Worm (Caenorhabditis elegans) whole organism, young adult: ENCODE measurements around the gene mrps-26.

Source experiments
- B0019.2 ChIP-seq: fragments of 200-800 bp; sonication (Bioruptor generic); conservative IDR thresholded peaks from 2 replicates; pipeline ENCODE4 v1.3.6; 2022; ENCODE audit warnings: missing genetic modification reagents, missing genetic modification characterization, missing compliant biosample characterization
- F10E7.11 ChIP-seq: sonication (generic microtip); optimal IDR thresholded peaks from 2 replicates; lab custom pipeline; 2017; ENCODE audit warnings: mild to moderate bottlenecking, missing genetic modification characterization, moderate library complexity, missing compliant biosample characterization
- F23B12.7 ChIP-seq: sonication (generic microtip); optimal IDR thresholded peaks from 2 replicates; lab custom pipeline; 2017; ENCODE audit warnings: missing genetic modification characterization, mild to moderate bottlenecking, missing compliant biosample characterization, antibody characterized with exemption, moderate library complexity; ENCODE audit not compliant: insufficient read depth
- F49E8.2 ChIP-seq: sonication (generic microtip); optimal IDR thresholded peaks from 3 replicates; lab custom pipeline; 2017; ENCODE audit warnings: missing genetic modification characterization, mild to moderate bottlenecking, missing compliant biosample characterization, antibody characterized with exemption, moderate library complexity; ENCODE audit not compliant: insufficient read depth
- Y56A3A.18 ChIP-seq: fragments of 200-800 bp; sonication (Bioruptor generic); IDR thresholded peaks from 2 replicates; pipeline ENCODE4 v1.3.6; 2022; ENCODE audit warnings: missing genetic modification reagents, missing genetic modification characterization, missing compliant biosample characterization
- ZK185.1 ChIP-seq: sonication (generic microtip); optimal IDR thresholded peaks from 2 replicates; lab custom pipeline; 2016; ENCODE audit warnings: mild to moderate bottlenecking, missing genetic modification characterization, missing compliant biosample characterization; ENCODE audit not compliant: poor library complexity, severe bottlenecking
- akir-1 ChIP-seq: fragments of 200-800 bp; sonication (Bioruptor generic); optimal IDR thresholded peaks from 2 replicates; lab custom pipeline; 2018; ENCODE audit warnings: mild to moderate bottlenecking, missing genetic modification characterization, moderate library complexity, missing compliant biosample characterization
- atf-7 ChIP-seq: sonication (generic microtip); optimal IDR thresholded peaks from 2 replicates; lab custom pipeline; 2017; ENCODE audit warnings: mild to moderate bottlenecking, missing genetic modification characterization, missing compliant biosample characterization
- attf-5 ChIP-seq: fragments of 200-800 bp; sonication (Bioruptor generic); optimal IDR thresholded peaks from 2 replicates; lab custom pipeline; 2018; ENCODE audit warnings: mild to moderate bottlenecking, missing genetic modification characterization, missing compliant biosample characterization
- ccch-3 ChIP-seq: fragments of 200-800 bp; sonication (Bioruptor generic); optimal IDR thresholded peaks from 2 replicates; lab custom pipeline; 2018; ENCODE audit warnings: mild to moderate bottlenecking, missing genetic modification characterization, missing compliant biosample characterization
- cebp-1 ChIP-seq, 2 experiments: fragments of 200-800 bp in 1 of 2; sonication (Bioruptor generic) in 1 of 2; sonication (generic microtip) in 1 of 2; IDR thresholded peaks in 1 of 2; optimal IDR thresholded peaks in 1 of 2; 2 replicates each; pipeline versions ENCODE4 v1.3.6 to Lab custom; 2017 to 2022; ENCODE audit warnings: missing compliant biosample characterization in 2 of 2, missing genetic modification characterization in 2 of 2, mild to moderate bottlenecking in 1 of 2, missing genetic modification reagents in 1 of 2, moderate library complexity in 1 of 2
- ceh-27 ChIP-seq: fragments of 200-800 bp; sonication (Bioruptor generic); optimal IDR thresholded peaks from 2 replicates; lab custom pipeline; 2018; ENCODE audit warnings: mild to moderate bottlenecking, missing genetic modification characterization, moderate library complexity, missing compliant biosample characterization
- ceh-91 ChIP-seq: fragments of 200-800 bp; sonication (Bioruptor generic); IDR thresholded peaks from 2 replicates; pipeline ENCODE4 v1.3.6; 2022; ENCODE audit warnings: missing genetic modification reagents, missing genetic modification characterization, missing compliant biosample characterization
- die-1 ChIP-seq: sonication (generic microtip); optimal IDR thresholded peaks from 2 replicates; lab custom pipeline; 2016; ENCODE audit warnings: missing genotype, mild to moderate bottlenecking, missing genetic modification characterization, missing compliant biosample characterization
- dox-1 ChIP-seq: fragments of 200-800 bp; sonication (Bioruptor generic); IDR thresholded peaks from 2 replicates; pipeline ENCODE4 v1.3.6; 2022; ENCODE audit warnings: missing genetic modification reagents, missing genetic modification characterization, missing compliant biosample characterization
- dpff-1 ChIP-seq: sonication (generic microtip); optimal IDR thresholded peaks from 2 replicates; lab custom pipeline; 2017; ENCODE audit warnings: mild to moderate bottlenecking, missing genetic modification characterization, missing compliant biosample characterization
- ekl-4 ChIP-seq: fragments of 200-800 bp; sonication (Bioruptor generic); IDR thresholded peaks from 2 replicates; pipeline ENCODE4 v1.3.6; 2022; ENCODE audit warnings: missing genetic modification reagents, missing genetic modification characterization, missing compliant biosample characterization
- hmg-1.2 ChIP-seq: fragments of 200-800 bp; sonication (Bioruptor generic); IDR thresholded peaks from 2 replicates; pipeline ENCODE4 v1.3.6; 2022; ENCODE audit warnings: missing genetic modification reagents, missing genetic modification characterization, missing compliant biosample characterization
- hsf-1 ChIP-seq: fragments of 200-800 bp; sonication (Bioruptor generic); IDR thresholded peaks from 2 replicates; pipeline ENCODE4 v1.3.6; 2022; ENCODE audit warnings: missing genetic modification reagents, missing genetic modification characterization, missing compliant biosample characterization
- let-607 ChIP-seq, 2 experiments: fragments of 200-800 bp in 1 of 2; sonication (Bioruptor generic) in 1 of 2; sonication (generic microtip) in 1 of 2; optimal IDR thresholded peaks; 2 replicates each; lab custom pipeline; 2016 to 2018; ENCODE audit warnings: mild to moderate bottlenecking in 2 of 2, missing compliant biosample characterization in 2 of 2, missing genetic modification characterization in 2 of 2, moderate library complexity in 2 of 2, missing genotype in 1 of 2
- lin-35 ChIP-seq, 3 experiments: fragments of 150-350 bp in 2 of 3; sonication (generic microtip) in 1 of 3; optimal IDR thresholded peaks; 2 replicates each; lab custom pipeline; 2014 to 2018; ENCODE audit warnings: missing biosample characterization in 3 of 3, missing genetic modification characterization in 3 of 3, missing genetic modification reagents in 3 of 3
- lin-40 ChIP-seq: sonication (generic microtip); optimal IDR thresholded peaks from 2 replicates; lab custom pipeline; 2016; ENCODE audit warnings: missing genetic modification characterization, mild to moderate bottlenecking, missing compliant biosample characterization, missing genotype, missing genetic modification reagents
- lsy-27 ChIP-seq: sonication (generic microtip); optimal IDR thresholded peaks from 2 replicates; lab custom pipeline; 2017; ENCODE audit warnings: missing genetic modification characterization, mild to moderate bottlenecking, missing compliant biosample characterization, antibody characterized with exemption, missing genotype, borderline replicate concordance; ENCODE audit not compliant: insufficient read depth
- madf-8 ChIP-seq: fragments of 200-800 bp; sonication (Bioruptor generic); conservative IDR thresholded peaks from 2 replicates; pipeline ENCODE4 v1.3.6; 2022; ENCODE audit warnings: missing genetic modification reagents, missing genetic modification characterization, missing compliant biosample characterization
- nfya-2 ChIP-seq: fragments of 200-800 bp; sonication (Bioruptor generic); IDR thresholded peaks from 2 replicates; pipeline ENCODE4 v1.3.6; 2022; ENCODE audit warnings: missing genetic modification reagents, missing genetic modification characterization, missing compliant biosample characterization
- nhr-80 ChIP-seq: sonication (generic microtip); optimal IDR thresholded peaks from 2 replicates; lab custom pipeline; 2016; ENCODE audit warnings: missing genetic modification characterization, missing compliant biosample characterization
- pbrm-1 ChIP-seq: fragments of 200-800 bp; sonication (Bioruptor generic); IDR thresholded peaks from 2 replicates; pipeline ENCODE4 v1.3.6; 2022; ENCODE audit warnings: missing genetic modification reagents, missing genetic modification characterization, missing compliant biosample characterization
- rcor-1 ChIP-seq: fragments of 200-800 bp; sonication (Bioruptor generic); IDR thresholded peaks from 2 replicates; pipeline ENCODE4 v1.3.6; 2022; ENCODE audit warnings: missing genetic modification reagents, missing genetic modification characterization, missing compliant biosample characterization
- rec-8 ChIP-seq, 2 experiments: sonication (generic microtip); optimal IDR thresholded peaks; 2 replicates each; lab custom pipeline; 2016; ENCODE audit warnings: mild to moderate bottlenecking in 2 of 2, missing genetic modification characterization in 2 of 2, missing genetic modification reagents in 2 of 2, missing genotype in 2 of 2, missing biosample characterization in 1 of 2, missing compliant biosample characterization in 1 of 2, moderate library complexity in 1 of 2
- snpc-4 ChIP-seq, 5 experiments: fragments of 150-350 bp in 1 of 5; sonication (generic microtip) in 4 of 5; optimal IDR thresholded peaks; 2 replicates each; lab custom pipeline; 2014 to 2018; ENCODE audit warnings: missing genetic modification characterization in 5 of 5, missing biosample characterization in 3 of 5, antibody characterized with exemption in 2 of 5, mild to moderate bottlenecking in 2 of 5, missing compliant biosample characterization in 2 of 5, missing genotype in 2 of 5, moderate library complexity in 2 of 5, missing genetic modification reagents in 1 of 5
- tbp1 ChIP-seq: fragments of 200-800 bp; sonication (Bioruptor generic); optimal IDR thresholded peaks from 2 replicates; lab custom pipeline; 2018; ENCODE audit warnings: mild to moderate bottlenecking, missing genetic modification characterization, missing compliant biosample characterization
- tlf-1 ChIP-seq: fragments of 200-800 bp; sonication (Bioruptor generic); optimal IDR thresholded peaks from 2 replicates; lab custom pipeline; 2018; ENCODE audit warnings: mild to moderate bottlenecking, missing genetic modification characterization, missing compliant biosample characterization
- unc-130 ChIP-seq: sonication (generic microtip); optimal IDR thresholded peaks from 2 replicates; lab custom pipeline; 2016; ENCODE audit warnings: missing genetic modification reagents, missing genetic modification characterization, missing compliant biosample characterization
- unc-62 ChIP-seq: fragments of 150-350 bp; optimal IDR thresholded peaks from 2 replicates; lab custom pipeline; 2014; ENCODE audit warnings: missing biosample characterization, missing genetic modification reagents, missing genetic modification characterization
- ztf-22 ChIP-seq: fragments of 200-800 bp; sonication (Bioruptor generic); optimal IDR thresholded peaks from 2 replicates; lab custom pipeline; 2018; ENCODE audit warnings: mild to moderate bottlenecking, missing genetic modification characterization, moderate library complexity, missing compliant biosample characterization
- ztf-25 ChIP-seq: fragments of 200-800 bp; sonication (Bioruptor generic); IDR thresholded peaks from 2 replicates; pipeline ENCODE4 v1.3.6; 2022; ENCODE audit warnings: missing genetic modification reagents, missing genetic modification characterization, missing compliant biosample characterization
- ztf-3 ChIP-seq: fragments of 200-800 bp; sonication (Bioruptor generic); optimal IDR thresholded peaks from 2 replicates; lab custom pipeline; 2018; ENCODE audit warnings: mild to moderate bottlenecking, missing genetic modification characterization, missing compliant biosample characterization

Gene mrps-26

DNA sequence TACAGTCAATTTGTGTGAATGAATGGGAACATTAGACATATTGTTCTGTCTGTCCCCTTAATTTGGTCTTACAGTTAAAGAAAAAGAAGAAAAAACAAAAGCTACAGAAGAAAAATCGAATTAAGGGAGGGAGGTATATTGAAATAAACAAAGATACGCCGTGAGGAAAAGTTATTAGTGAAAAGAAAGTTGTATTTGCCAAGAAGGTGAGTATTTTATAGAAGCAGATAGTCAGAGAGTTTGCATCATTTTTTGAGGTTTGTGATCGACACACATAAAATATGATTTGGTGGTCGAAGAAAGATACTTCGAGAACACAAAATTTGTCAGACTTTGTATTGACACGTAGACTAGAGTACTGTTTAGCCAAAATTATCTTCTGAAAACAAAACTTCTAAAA lies 34.1 kb upstream of the mrps-26 start (continued):
- TF ChIP-seq F10E7.11 = no peak
- no peak for TF ChIP-seq let-607 (tag; optimal IDR thresholded peaks at IDR 0.05; lab: Kevin White, UChicago)
- no peak for TF ChIP-seq madf-8 (GFP tag; lab: Robert Waterston, UW)
- TF ChIP-seq pbrm-1 = no peak
- TF ChIP-seq ceh-27 (GFP tag; lab: Kevin White, UChicago) = no peak
- no peak for TF ChIP-seq lsy-27
- no peak for TF ChIP-seq ceh-91
- no peak for TF ChIP-seq hsf-1 (GFP tag; lab: Robert Waterston, UW)
- TF ChIP-seq rec-8 (tag; optimal IDR thresholded peaks at IDR 0.05; lab: Kevin White, UChicago) = no peak

ce11 chrIII:5201267-5201666 lies 33.1 kb upstream of the mrps-26 start:
- no peak for TF ChIP-seq snpc-4 (GFP tag; optimal IDR thresholded peaks at IDR 0.05; lab: Kevin White, UChicago)
- TF ChIP-seq snpc-4 (tag; optimal IDR thresholded peaks at IDR 0.05; lab: Kevin White, UChicago) = peak in 1 of 4 experiments; percentile 17
- peak; percentile 46 for TF ChIP-seq attf-5 (GFP tag; lab: Kevin White, UChicago)
- no peak for TF ChIP-seq F49E8.2
- no peak for TF ChIP-seq dpff-1
- TF ChIP-seq ccch-3 (GFP tag; lab: Kevin White, UChicago) = no peak
- peak; percentile 82 for TF ChIP-seq unc-62 (GFP tag; lab: Kevin White, UChicago)
- no peak for TF ChIP-seq unc-130 (GFP tag; lab: Kevin White, UChicago)
- TF ChIP-seq akir-1 (GFP tag; lab: Kevin White, UChicago) = no peak
- TF ChIP-seq cebp-1 (GFP tag; IDR thresholded peaks at IDR 0.05; lab: Robert Waterston, UW) = no peak
- TF ChIP-seq cebp-1 (tag; optimal IDR thresholded peaks at IDR 0.05; lab: Kevin White, UChicago) = peak; percentile 37
- no peak for TF ChIP-seq ztf-22
- no peak for TF ChIP-seq rcor-1
- no peak for TF ChIP-seq F23B12.7 (tag; lab: Kevin White, UChicago)
- TF ChIP-seq nhr-80 = peak; percentile 90
- no peak for TF ChIP-seq ZK185.1
- TF ChIP-seq tbp1 (GFP tag; lab: Kevin White, UChicago) = peak; percentile 11
- TF ChIP-seq atf-7 (tag; lab: Kevin White, UChicago) = peak; percentile 35
- no peak for TF ChIP-seq B0019.2 (GFP tag; lab: Robert Waterston, UW)

DNA sequence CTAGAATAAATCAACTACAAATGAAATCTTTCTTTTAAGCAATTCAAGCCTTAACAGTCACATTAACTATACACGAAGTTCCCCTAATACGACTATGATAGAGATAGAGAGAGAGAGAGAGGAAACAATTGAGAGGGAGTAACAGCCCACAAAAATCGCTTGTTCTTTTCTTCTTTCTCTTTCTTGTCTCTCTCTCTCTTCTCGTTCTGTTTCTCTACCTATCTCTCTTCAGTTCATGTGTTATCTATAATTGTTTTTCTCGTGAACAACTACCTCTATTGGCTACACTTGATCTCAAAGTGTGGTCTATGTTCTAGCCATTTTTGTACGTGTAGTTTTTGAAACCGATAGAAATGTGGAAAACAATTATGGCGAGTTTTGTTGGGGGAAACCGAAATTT lies 31.8 kb upstream of the mrps-26 start:
- peak; percentile 17 for TF ChIP-seq die-1
- TF ChIP-seq lin-35 (GFP tag; optimal IDR thresholded peaks at IDR 0.05; lab: Kevin White, UChicago) = peak in 1 of 3 experiments; percentile 7
- TF ChIP-seq hmg-1.2 (GFP tag; lab: Robert Waterston, UW) = peak; percentile 47; the same call in 1 of the 2 replicates
- no peak for TF ChIP-seq nfya-2 (GFP tag; lab: Robert Waterston, UW)
- TF ChIP-seq ekl-4 (GFP tag; lab: Robert Waterston, UW) = 0 out of 2 replicates have a peak, but pooled peaks have one; percentile 57
- TF ChIP-seq let-607 (tag; optimal IDR thresholded peaks at IDR 0.05; lab: Kevin White, UChicago) = no peak
- TF ChIP-seq dox-1 (GFP tag; lab: Robert Waterston, UW) = 0 out of 2 replicates have a peak, but pooled peaks have one; percentile 44
- no peak for TF ChIP-seq Y56A3A.18 (GFP tag; lab: Robert Waterston, UW)
- no peak for TF ChIP-seq cebp-1 (GFP tag; IDR thresholded peaks at IDR 0.05; lab: Robert Waterston, UW)
- TF ChIP-seq cebp-1 (tag; optimal IDR thresholded peaks at IDR 0.05; lab: Kevin White, UChicago) = peak; percentile 43
- TF ChIP-seq tbp1 (GFP tag; lab: Kevin White, UChicago) = peak; percentile 15
- TF ChIP-seq nhr-80 = peak; percentile 66
- TF ChIP-seq snpc-4 (GFP tag; optimal IDR thresholded peaks at IDR 0.05; lab: Kevin White, UChicago) = no peak
- peak in 2 of 4 experiments; percentile 18 to 20 for TF ChIP-seq snpc-4 (tag; optimal IDR thresholded peaks at IDR 0.05; lab: Kevin White, UChicago)
- TF ChIP-seq tlf-1 (GFP tag; lab: Kevin White, UChicago) = peak; percentile 18
- TF ChIP-seq ceh-27 (GFP tag; lab: Kevin White, UChicago) = peak; percentile 47
- no peak for TF ChIP-seq ztf-3 (GFP tag; lab: Kevin White, UChicago)
- TF ChIP-seq ZK185.1 = peak; percentile 42
- TF ChIP-seq lin-40 (tag; lab: Kevin White, UChicago) = peak; percentile 70
- no peak for TF ChIP-seq ztf-25 (GFP tag; lab: Robert Waterston, UW)
- TF ChIP-seq attf-5 (GFP tag; lab: Kevin White, UChicago) = peak; percentile 49
- TF ChIP-seq, all 124 proteins: peak for 14
